Worm (Caenorhabditis elegans) whole organism, dauer: Measurements from ENCODE around the gene F21A3.11.

Experiments
- unc-62 ChIP-seq: sonication (generic microtip); optimal IDR thresholded peaks from 2 replicates; lab custom pipeline; 2017; ENCODE audit warnings: missing biosample characterization, missing genetic modification reagents, missing genetic modification characterization

The F21A3.11 gene

DNA sequence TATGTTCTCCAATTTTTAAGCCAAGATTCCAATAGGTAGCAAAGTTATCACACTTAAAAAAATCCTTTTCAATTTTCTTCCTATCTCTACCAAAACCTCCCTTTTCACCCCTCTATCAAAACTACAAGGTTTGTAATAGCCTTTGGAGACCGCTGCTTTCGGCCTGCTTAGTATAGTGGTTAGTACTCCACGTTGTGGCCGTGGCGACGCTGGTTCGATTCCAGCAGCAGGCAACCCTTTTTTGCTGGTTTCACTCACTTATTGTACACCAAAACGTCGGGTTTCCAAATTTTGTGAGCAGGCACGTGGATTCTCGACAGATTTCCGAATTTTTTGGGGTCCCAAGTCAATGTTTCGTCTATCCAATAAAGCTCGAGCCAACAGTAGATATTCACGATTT, 20.9 kb upstream of the F21A3.11 start:
- TF ChIP-seq unc-62 (GFP tag; lab: Kevin White, UChicago): no peak

- no peak for TF ChIP-seq unc-62 (GFP tag; lab: Kevin White, UChicago)
Measured at ce11 chrV:15551642-15552041, 18.6 kb upstream of the F21A3.11 start.

- TF ChIP-seq unc-62 (GFP tag; lab: Kevin White, UChicago): no peak
Measured at ce11 chrV:15550408-15550807, 17.4 kb upstream of the F21A3.11 start.

- TF ChIP-seq unc-62 (GFP tag; lab: Kevin White, UChicago): no peak
Measured at ce11 chrV:15547727-15548126, 14.7 kb upstream of the F21A3.11 start.

DNA sequence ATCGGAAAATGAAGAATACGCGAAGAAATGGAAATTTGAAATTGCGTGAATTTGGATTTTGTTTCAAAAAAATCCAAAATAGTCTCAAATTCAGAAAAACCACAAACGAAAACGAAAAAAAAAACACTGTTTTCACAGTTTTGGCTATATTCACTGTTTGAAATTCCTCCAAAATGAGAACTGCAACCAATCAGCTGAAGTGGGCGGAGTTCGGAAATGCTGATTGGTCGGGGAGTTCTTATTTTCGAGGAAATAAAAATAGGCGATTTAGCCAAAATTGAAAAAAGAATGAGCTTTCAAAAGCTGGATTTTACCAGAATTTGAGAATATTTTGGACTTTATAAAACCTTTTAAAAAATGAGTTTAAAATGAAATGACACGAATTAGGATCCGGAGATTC, 11.9 kb upstream of the F21A3.11 start, which contains the start of gene glb-14:
Gene glb-14, minus strand, starts transcription at position 97 of the 400 bp plus-strand sequence.
- TF ChIP-seq unc-62 (GFP tag; lab: Kevin White, UChicago): no peak

ce11 chrV:15543252-15543651, 10.2 kb upstream of the F21A3.11 start:
- no peak for TF ChIP-seq unc-62 (GFP tag; lab: Kevin White, UChicago)

DNA sequence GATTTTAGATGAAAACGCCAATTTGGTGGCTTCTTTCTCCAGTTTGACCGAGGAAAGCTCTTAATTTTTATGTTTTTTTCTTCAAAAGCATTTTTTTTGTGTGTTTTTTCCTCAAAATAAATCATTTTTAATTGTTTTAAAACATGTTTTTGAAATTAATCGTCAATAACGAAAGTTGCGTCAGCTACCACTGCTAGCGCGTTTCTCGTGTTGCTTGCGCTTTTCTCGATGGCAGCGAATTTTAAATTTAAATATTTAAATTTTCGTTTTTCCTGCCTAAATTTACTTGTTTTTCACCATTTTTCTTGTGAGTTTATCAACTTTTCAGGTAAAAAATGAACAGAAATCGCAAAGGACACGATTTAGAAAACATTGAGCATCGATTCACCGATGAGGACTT, 4.9 kb upstream of the F21A3.11 start, which contains the start of gene prde-1:
Gene prde-1, plus strand, starts transcription at position 322 of the 400 bp plus-strand sequence.
- TF ChIP-seq unc-62 (GFP tag; lab: Kevin White, UChicago): no peak

ce11 chrV:15536320-15536719, 3.3 kb upstream of the F21A3.11 start, which contains the start of gene F21A3.4:
Gene F21A3.4, plus strand, starts transcription at chrV:15536620.
- TF ChIP-seq unc-62 (GFP tag; lab: Kevin White, UChicago): no peak

- TF ChIP-seq unc-62 (GFP tag; lab: Kevin White, UChicago): no peak
Measured at ce11 chrV:15533864-15534263, 852 bp upstream of the F21A3.11 start, which contains the start of gene F21A3.2. Gene F21A3.2, minus strand, starts transcription at chrV:15533964.

ce11 chrV:15529069-15529468, 3.9 kb downstream of the F21A3.11 start, which contains the start of gene srh-276:
Gene srh-276, plus strand, starts transcription at chrV:15529369.
- no peak for TF ChIP-seq unc-62 (GFP tag; lab: Kevin White, UChicago)

DNA sequence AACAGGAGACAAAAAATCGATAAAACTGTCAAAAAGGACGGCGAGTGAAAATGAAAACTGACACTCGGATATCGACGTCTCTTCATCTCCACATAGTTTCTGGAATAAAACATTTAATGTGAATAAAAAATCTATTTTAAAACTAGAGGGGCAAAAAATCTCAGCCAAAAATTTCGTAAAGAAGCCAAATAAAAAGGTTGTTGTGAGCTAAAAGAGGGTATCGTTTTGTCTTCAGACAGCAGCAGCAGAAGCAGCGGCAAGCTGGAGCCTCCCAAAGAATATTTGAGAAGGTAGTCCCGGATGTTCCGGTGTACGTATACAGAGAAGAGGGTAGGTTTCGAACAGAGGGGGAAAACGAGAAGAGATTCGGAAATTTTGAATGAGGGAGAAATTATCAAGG, 11.1 kb downstream of the F21A3.11 start, which contains the start of gene lgc-31:
Gene lgc-31, minus strand, starts transcription at position 101 of the 400 bp plus-strand sequence.
- no peak for TF ChIP-seq unc-62 (GFP tag; lab: Kevin White, UChicago)

ce11 chrV:15520398-15520797, 12.6 kb downstream of the F21A3.11 start:
- no peak for TF ChIP-seq unc-62 (GFP tag; lab: Kevin White, UChicago)

ce11 chrV:15519845-15520244, 13.2 kb downstream of the F21A3.11 start:
- TF ChIP-seq unc-62 (GFP tag; lab: Kevin White, UChicago): no peak

DNA sequence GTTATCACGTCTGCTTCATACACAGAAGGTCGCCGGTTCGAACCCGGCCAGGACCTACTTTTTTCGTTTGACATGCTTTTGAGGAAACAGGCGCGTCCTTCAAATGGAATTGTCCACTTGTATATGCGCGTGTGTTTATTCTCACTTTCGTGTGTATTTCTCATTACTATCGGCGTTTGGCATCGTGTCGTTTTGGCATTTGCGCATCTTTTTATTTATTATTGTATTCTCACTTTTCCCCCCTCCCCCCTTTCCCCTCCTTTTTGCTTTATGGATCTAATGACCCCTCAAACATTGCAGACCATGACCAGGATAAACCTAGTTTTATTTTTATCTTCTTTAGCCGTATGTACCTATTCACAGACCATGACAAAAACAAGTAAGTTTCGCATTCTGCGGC, 15.6 kb downstream of the F21A3.11 start, which contains the start of gene F21A3.3:
Gene F21A3.3, plus strand, starts transcription at position 301 of the 400 bp plus-strand sequence.
- no peak for TF ChIP-seq unc-62 (GFP tag; lab: Kevin White, UChicago)

DNA sequence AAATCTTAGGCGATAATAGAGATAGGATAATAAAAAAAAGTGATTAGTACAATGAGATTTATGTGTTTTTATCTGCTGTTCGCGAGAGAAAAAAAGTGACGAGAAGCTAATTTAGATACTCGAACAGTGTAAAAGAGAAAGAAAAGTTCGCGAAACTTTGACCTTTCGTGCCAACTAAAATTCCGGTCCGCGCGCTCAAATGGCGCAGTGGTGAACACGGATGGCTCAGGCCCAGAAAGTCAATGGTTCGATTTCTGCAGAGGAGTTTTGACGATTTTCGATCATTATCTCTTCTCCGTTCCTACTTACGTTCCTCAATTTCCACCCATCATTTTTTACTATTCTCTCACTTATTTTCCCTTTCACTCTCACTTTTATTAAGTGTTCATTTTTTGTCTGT, 16.5 kb downstream of the F21A3.11 start:
- no peak for TF ChIP-seq unc-62 (GFP tag; lab: Kevin White, UChicago)

ce11 chrV:15515365-15515764, 17.6 kb downstream of the F21A3.11 start:
- TF ChIP-seq unc-62 (GFP tag; lab: Kevin White, UChicago): no peak
